Fruit fly (Drosophila melanogaster) whole organism, embryonic: ENCODE data around the gene ash1.
A peak's percentile ranks its signal among the peaks of the same experiment; 100 is the strongest.

ENCODE experiments used
- BEAF-32 ChIP-seq: fragments of 200-800 bp; sonication (Bioruptor generic); optimal IDR thresholded peaks from 3 replicates; lab custom pipeline; 2017; ENCODE audit warnings: missing biosample characterization, missing genetic modification characterization, mild to moderate bottlenecking, moderate library complexity, missing genetic modification reagents
- Blimp-1 ChIP-seq: fragments of 200-800 bp; sonication (Bioruptor generic); optimal IDR thresholded peaks from 3 replicates; lab custom pipeline; 2018; ENCODE audit warnings: missing biosample characterization, missing genetic modification characterization, mild to moderate bottlenecking, moderate library complexity, missing genetic modification reagents
- CG10462 ChIP-seq: fragments of 200-800 bp; sonication (Bioruptor generic); optimal IDR thresholded peaks from 2 replicates; lab custom pipeline; 2016; ENCODE audit warnings: missing biosample characterization, missing genetic modification characterization
- CG13775 ChIP-seq: fragments of 200-800 bp; sonication (Bioruptor generic); optimal IDR thresholded peaks from 3 replicates; lab custom pipeline; 2017; ENCODE audit warnings: missing biosample characterization, mild to moderate bottlenecking, missing genetic modification characterization
- CG13894 ChIP-seq: fragments of 200-800 bp; sonication (Bioruptor generic); optimal IDR thresholded peaks from 3 replicates; lab custom pipeline; 2018; ENCODE audit warnings: missing biosample characterization, mild to moderate bottlenecking, missing genetic modification characterization, moderate library complexity
- CG1529 ChIP-seq: fragments of 200-800 bp; sonication (Bioruptor generic); optimal IDR thresholded peaks from 3 replicates; lab custom pipeline; 2018; ENCODE audit warnings: missing biosample characterization, missing genetic modification characterization
- CG15514 ChIP-seq: fragments of 200-800 bp; sonication (Bioruptor generic); optimal IDR thresholded peaks from 3 replicates; lab custom pipeline; 2017; ENCODE audit warnings: missing biosample characterization, missing genetic modification characterization, mild to moderate bottlenecking, moderate library complexity, missing genetic modification reagents
- CG1647 ChIP-seq: fragments of 200-800 bp; sonication (Bioruptor generic); optimal IDR thresholded peaks from 3 replicates; lab custom pipeline; 2016; ENCODE audit warnings: missing biosample characterization, missing genetic modification characterization
- CG18476 ChIP-seq: fragments of 200-800 bp; sonication (Bioruptor generic); optimal IDR thresholded peaks from 2 replicates; lab custom pipeline; 2016; ENCODE audit warnings: missing biosample characterization, mild to moderate bottlenecking, missing genetic modification characterization
- CG30403 ChIP-seq: fragments of 200-800 bp; sonication (Bioruptor generic); optimal IDR thresholded peaks from 3 replicates; lab custom pipeline; 2016; ENCODE audit warnings: missing biosample characterization, missing genetic modification characterization
- CG3995 ChIP-seq: fragments of 200-800 bp; sonication (Bioruptor generic); optimal IDR thresholded peaks from 3 replicates; lab custom pipeline; 2016; ENCODE audit warnings: missing biosample characterization, missing genetic modification characterization
- CG4424 ChIP-seq: fragments of 200-800 bp; sonication (Bioruptor generic); optimal IDR thresholded peaks from 3 replicates; lab custom pipeline; 2016; ENCODE audit warnings: missing biosample characterization, missing genetic modification characterization
- CG4617 ChIP-seq: fragments of 200-800 bp; sonication (Bioruptor generic); optimal IDR thresholded peaks from 3 replicates; lab custom pipeline; 2016; ENCODE audit warnings: missing biosample characterization, missing genetic modification characterization, borderline replicate concordance
- CG4854 ChIP-seq: fragments of 200-800 bp; sonication (Bioruptor generic); optimal IDR thresholded peaks from 2 replicates; lab custom pipeline; 2016; ENCODE audit warnings: missing biosample characterization, missing genetic modification characterization, inconsistent platforms
- CG5180 ChIP-seq: fragments of 200-800 bp; sonication (Bioruptor generic); optimal IDR thresholded peaks from 3 replicates; lab custom pipeline; 2017; ENCODE audit warnings: missing biosample characterization, missing genetic modification characterization, mild to moderate bottlenecking, moderate library complexity, missing genetic modification reagents
- CG7928 ChIP-seq: fragments of 200-800 bp; sonication (Bioruptor generic); optimal IDR thresholded peaks from 2 replicates; lab custom pipeline; 2017; ENCODE audit warnings: missing biosample characterization, mild to moderate bottlenecking, missing genetic modification characterization
- CG8478 ChIP-seq: fragments of >200 bp; optimal IDR thresholded peaks from 2 replicates; lab custom pipeline; 2018
- CG9727 ChIP-seq: fragments of 200-800 bp; sonication (Bioruptor generic); optimal IDR thresholded peaks from 3 replicates; lab custom pipeline; 2017; ENCODE audit warnings: missing biosample characterization, mild to moderate bottlenecking, missing genetic modification characterization
- Dad ChIP-seq: fragments of 200-800 bp; sonication (Bioruptor generic); optimal IDR thresholded peaks from 3 replicates; lab custom pipeline; 2016; ENCODE audit warnings: missing biosample characterization, missing genetic modification characterization
- Doc2 ChIP-seq: fragments of 200-800 bp; sonication (Bioruptor generic); IDR thresholded peaks from 2 replicates; pipeline ENCODE4 v1.3.6; 2022; ENCODE audit warnings: missing biosample characterization, missing genetic modification characterization
- Dp ChIP-seq: fragments of 200-800 bp; sonication (Bioruptor generic); optimal IDR thresholded peaks from 2 replicates; lab custom pipeline; 2018; ENCODE audit warnings: missing biosample characterization, mild to moderate bottlenecking, missing genetic modification characterization, moderate library complexity
- E2f1 ChIP-seq: fragments of 200-800 bp; sonication (Bioruptor generic); IDR thresholded peaks from 2 replicates; pipeline ENCODE4 v1.3.6; 2022; ENCODE audit warnings: missing biosample characterization, missing genetic modification characterization
- Fer1 ChIP-seq: fragments of 200-800 bp; sonication (Bioruptor generic); optimal IDR thresholded peaks from 2 replicates; lab custom pipeline; 2017; ENCODE audit warnings: missing biosample characterization, mild to moderate bottlenecking, missing genetic modification characterization
- HLH3B ChIP-seq: fragments of 200-800 bp; sonication (Bioruptor generic); IDR thresholded peaks from 2 replicates; pipeline ENCODE4 v1.3.6; 2022; ENCODE audit warnings: missing biosample characterization, missing genetic modification characterization
- HmgZ ChIP-seq: fragments of 200-800 bp; sonication (Bioruptor generic); optimal IDR thresholded peaks from 2 replicates; lab custom pipeline; 2018; ENCODE audit warnings: missing biosample characterization, mild to moderate bottlenecking, missing genetic modification characterization
- Lpt ChIP-seq: fragments of >200 bp; optimal IDR thresholded peaks from 2 replicates; lab custom pipeline; 2018; ENCODE audit warnings: missing biosample characterization, missing genetic modification characterization
- Mad ChIP-seq: fragments of 200-800 bp; sonication (Bioruptor generic); optimal IDR thresholded peaks from 2 replicates; lab custom pipeline; 2016; ENCODE audit warnings: missing biosample characterization, missing genetic modification characterization
- Med ChIP-seq: fragments of 200-800 bp; sonication (Bioruptor generic); peaks from one replicate; lab custom pipeline; 2016; ENCODE audit warnings: missing biosample characterization, missing genetic modification characterization, mild to moderate bottlenecking, inconsistent platforms, moderate library complexity
- Nf-YA ChIP-seq: fragments of 200-800 bp; sonication (Bioruptor generic); IDR thresholded peaks from 2 replicates; pipeline ENCODE4 v1.3.6; 2022; ENCODE audit warnings: missing biosample characterization, missing genetic modification characterization
- Sox100B ChIP-seq: fragments of 200-800 bp; sonication (Bioruptor generic); optimal IDR thresholded peaks from 3 replicates; lab custom pipeline; 2018; ENCODE audit warnings: missing biosample characterization, mild to moderate bottlenecking, missing genetic modification characterization
- Sox102F ChIP-seq: fragments of 200-800 bp; sonication (Bioruptor generic); optimal IDR thresholded peaks from 2 replicates; lab custom pipeline; 2018; ENCODE audit warnings: missing biosample characterization, mild to moderate bottlenecking, missing genetic modification characterization, moderate library complexity
- Taf1 ChIP-seq: fragments of 200-800 bp; sonication (Bioruptor generic); IDR thresholded peaks from 2 replicates; pipeline ENCODE4 v1.3.6; 2022; ENCODE audit warnings: missing biosample characterization, missing genetic modification characterization
- bcd ChIP-seq: fragments of 200-800 bp; sonication (Bioruptor generic); optimal IDR thresholded peaks from 2 replicates; lab custom pipeline; 2017; ENCODE audit warnings: missing biosample characterization, mild to moderate bottlenecking, missing genetic modification characterization
- cad ChIP-seq: fragments of >200 bp; optimal IDR thresholded peaks from 2 replicates; lab custom pipeline; 2017; ENCODE audit warnings: missing biosample characterization, missing genetic modification characterization
- chm ChIP-seq: fragments of 200-800 bp; sonication (Bioruptor generic); IDR thresholded peaks from 2 replicates; pipeline ENCODE4 v1.3.6; 2022; ENCODE audit warnings: missing biosample characterization, missing genetic modification characterization
- cwo ChIP-seq: fragments of 200-800 bp; sonication (Bioruptor generic); optimal IDR thresholded peaks from 3 replicates; lab custom pipeline; 2017; ENCODE audit warnings: missing biosample characterization, missing genetic modification characterization, mild to moderate bottlenecking, moderate library complexity, missing genetic modification reagents
- ftz-f1 ChIP-seq: fragments of 200-800 bp; sonication (Bioruptor generic); optimal IDR thresholded peaks from 2 replicates; lab custom pipeline; 2016; ENCODE audit warnings: missing biosample characterization, missing genetic modification characterization
- gem ChIP-seq: fragments of 200-800 bp; sonication (Bioruptor generic); optimal IDR thresholded peaks from 2 replicates; lab custom pipeline; 2019; ENCODE audit warnings: missing biosample characterization, mild to moderate bottlenecking, missing genetic modification characterization, moderate library complexity
- h ChIP-seq: fragments of >200 bp; optimal IDR thresholded peaks from 2 replicates; lab custom pipeline; 2017
- ind ChIP-seq: fragments of 200-800 bp; sonication (Bioruptor generic); optimal IDR thresholded peaks from 3 replicates; lab custom pipeline; 2016; ENCODE audit warnings: missing biosample characterization, missing genetic modification characterization
- inv ChIP-seq: fragments of 200-800 bp; sonication (Bioruptor generic); IDR thresholded peaks from 2 replicates; pipeline ENCODE4 v1.3.6; 2022; ENCODE audit warnings: missing biosample characterization, missing genetic modification characterization; ENCODE audit not compliant: partially characterized antibody
- jumu ChIP-seq: fragments of 200-800 bp; sonication (Bioruptor generic); optimal IDR thresholded peaks from 3 replicates; lab custom pipeline; 2016; ENCODE audit warnings: missing biosample characterization, missing genetic modification characterization
- mirr ChIP-seq: fragments of 200-800 bp; sonication (Bioruptor generic); optimal IDR thresholded peaks from 3 replicates; lab custom pipeline; 2018; ENCODE audit warnings: missing biosample characterization, mild to moderate bottlenecking, missing genetic modification characterization
- pita ChIP-seq: fragments of 200-800 bp; sonication (Bioruptor generic); optimal IDR thresholded peaks from 2 replicates; lab custom pipeline; 2017; ENCODE audit warnings: missing biosample characterization, mild to moderate bottlenecking, missing genetic modification characterization
- psq ChIP-seq: fragments of 200-800 bp; sonication (Bioruptor generic); optimal IDR thresholded peaks from 2 replicates; lab custom pipeline; 2017; ENCODE audit warnings: missing biosample characterization, missing genetic modification characterization
- repo ChIP-seq: fragments of 200-800 bp; sonication (Bioruptor generic); optimal IDR thresholded peaks from 2 replicates; lab custom pipeline; 2016; ENCODE audit warnings: missing biosample characterization, missing genetic modification characterization
- run ChIP-seq: fragments of 200-800 bp; sonication (Bioruptor generic); optimal IDR thresholded peaks from 3 replicates; lab custom pipeline; 2018; ENCODE audit warnings: missing biosample characterization, mild to moderate bottlenecking, missing genetic modification characterization
- seq ChIP-seq: fragments of 200-800 bp; sonication (Bioruptor generic); IDR thresholded peaks from 2 replicates; pipeline ENCODE4 v1.3.6; 2022; ENCODE audit warnings: missing biosample characterization, missing genetic modification characterization
- sisA ChIP-seq: fragments of 200-800 bp; sonication (Bioruptor generic); IDR thresholded peaks from 2 replicates; pipeline ENCODE4 v1.3.6; 2022; ENCODE audit warnings: missing biosample characterization, missing genetic modification characterization
- sr ChIP-seq: fragments of 200-800 bp; sonication (Bioruptor generic); IDR thresholded peaks from 3 replicates; pipeline ENCODE4 v1.3.6; 2022; ENCODE audit warnings: missing biosample characterization, missing genetic modification characterization
- twi ChIP-seq: fragments of 200-800 bp; optimal IDR thresholded peaks from 2 replicates; lab custom pipeline; 2019; ENCODE audit warnings: missing biosample characterization, mild to moderate bottlenecking, missing genetic modification characterization, moderate library complexity
- wor ChIP-seq: fragments of 200-800 bp; sonication (Bioruptor generic); IDR thresholded peaks from 2 replicates; pipeline ENCODE4 v1.3.6; 2022; ENCODE audit warnings: missing biosample characterization, missing genetic modification characterization

ash1 gene

dm6 chr3L:19612172-19612571 lies 13.6 kb upstream of the ash1 start, which contains the start of the genes Lon and PIG-F (continued):
- TF ChIP-seq Blimp-1 (peak; percentile 97), repo (peak; percentile 97), pita (no peak), Mad (GFP tag; lab: Kevin White, UChicago) (peak; percentile 99), CG4617 (GFP tag; lab: Kevin White, UChicago) (peak; percentile 100), CG8478 (lab: Kevin White, UChicago) (no peak), CG1529 (peak; percentile 99), run (tag; lab: Kevin White, UChicago) (peak; percentile 97), cwo (GFP tag; lab: Kevin White, UChicago) (peak; percentile 96), mirr (peak; percentile 95), cad (GFP tag; lab: Kevin White, UChicago) (no peak), Dad (GFP tag; lab: Kevin White, UChicago) (peak; percentile 98), bcd (GFP tag; lab: Kevin White, UChicago) (peak; percentile 99), inv (GFP tag; lab: Robert Waterston, UW) (peak; percentile 64), HmgZ (tag; lab: Kevin White, UChicago) (peak; percentile 98), Dp (peak; percentile 55), CG10462 (GFP tag; lab: Kevin White, UChicago) (peak; percentile 99), Lpt (GFP tag; lab: Kevin White, UChicago) (no peak), HLH3B (peak; percentile 98), wor (GFP tag; lab: Robert Waterston, UW) (peak; percentile 98), CG30403 (GFP tag; lab: Kevin White, UChicago) (peak; percentile 100), BEAF-32 (GFP tag; lab: Kevin White, UChicago) (peak; percentile 47), Fer1 (peak; percentile 99), ind (GFP tag; lab: Kevin White, UChicago) (peak; percentile 100), Taf1 (GFP tag; lab: Robert Waterston, UW) (peak; percentile 97), CG5180 (GFP tag; lab: Kevin White, UChicago) (peak; percentile 92), CG7928 (GFP tag; lab: Kevin White, UChicago) (peak; percentile 84), chm (GFP tag; lab: Robert Waterston, UW) (peak; percentile 94), CG4854 (GFP tag; lab: Kevin White, UChicago) (peak; percentile 98), jumu (GFP tag; lab: Kevin White, UChicago) (peak; percentile 98), twi (tag; lab: Kevin White, UChicago) (peak; percentile 99), gem (peak; percentile 100), CG13775 (GFP tag; lab: Kevin White, UChicago) (peak; percentile 100), psq (peak; percentile 96), Nf-YA (GFP tag; lab: Robert Waterston, UW) (peak; percentile 93), ftz-f1 (peak; percentile 90), CG13894 (peak; percentile 98), seq (GFP tag; lab: Robert Waterston, UW) (peak; percentile 99), E2f1 (GFP tag; lab: Robert Waterston, UW) (peak; percentile 98), h (lab: Kevin White, UChicago) (no peak), CG18476 (GFP tag; lab: Kevin White, UChicago) (peak; percentile 99), sr (GFP tag; lab: Robert Waterston, UW) (peak; percentile 83; the same call in 2 of the 3 replicates), sisA (peak; percentile 99), CG3995 (GFP tag; lab: Kevin White, UChicago) (peak; percentile 88), Sox102F (GFP tag; lab: Kevin White, UChicago) (peak; percentile 99), Med (peak; percentile 100), CG1647 (GFP tag; lab: Kevin White, UChicago) (peak; percentile 98), Sox100B (peak; percentile 100), CG4424 (peak; percentile 100), Doc2 (GFP tag; lab: Robert Waterston, UW) (peak; percentile 96), CG15514 (GFP tag; lab: Kevin White, UChicago) (peak; percentile 94), CG9727 (GFP tag; lab: Kevin White, UChicago) (peak; percentile 99)
